Worm (Caenorhabditis elegans) whole organism, late embryonic: ENCODE data around the gene nhr-18.

Source experiments
- ceh-14 ChIP-seq: sonication (generic microtip); optimal IDR thresholded peaks from 2 replicates; lab custom pipeline; 2016; ENCODE audit warnings: missing genotype, missing genetic modification characterization, missing compliant biosample characterization
- ceh-31 ChIP-seq: sonication (generic microtip); optimal IDR thresholded peaks from 2 replicates; lab custom pipeline; 2016; ENCODE audit warnings: missing genetic modification characterization, missing compliant biosample characterization
- ceh-34 ChIP-seq: sonication (generic microtip); optimal IDR thresholded peaks from 2 replicates; lab custom pipeline; 2016; ENCODE audit warnings: mild to moderate bottlenecking, missing genetic modification characterization, missing compliant biosample characterization
- elt-2 ChIP-seq: sonication (generic microtip); optimal IDR thresholded peaks from 2 replicates; lab custom pipeline; 2016; ENCODE audit warnings: missing genetic modification reagents, missing genetic modification characterization, missing compliant biosample characterization
- elt-4 ChIP-seq: sonication (generic microtip); optimal IDR thresholded peaks from 2 replicates; lab custom pipeline; 2016; ENCODE audit warnings: missing genetic modification characterization, missing compliant biosample characterization
- fkh-6 ChIP-seq: sonication (generic microtip); optimal IDR thresholded peaks from 2 replicates; lab custom pipeline; 2016; ENCODE audit warnings: missing genetic modification characterization, missing compliant biosample characterization
- hlh-30 ChIP-seq: sonication (generic microtip); optimal IDR thresholded peaks from 2 replicates; lab custom pipeline; 2017; ENCODE audit warnings: antibody characterized with exemption, missing genetic modification characterization, missing compliant biosample characterization; ENCODE audit not compliant: insufficient read depth
- hlh-6 ChIP-seq: sonication (generic microtip); optimal IDR thresholded peaks from 2 replicates; lab custom pipeline; 2016; ENCODE audit warnings: missing genotype, missing genetic modification characterization, missing compliant biosample characterization
- madf-2 ChIP-seq: sonication (generic microtip); optimal IDR thresholded peaks from 2 replicates; lab custom pipeline; 2017; ENCODE audit warnings: missing genetic modification characterization, missing compliant biosample characterization
- nfya-1 ChIP-seq: sonication (generic microtip); optimal IDR thresholded peaks from 2 replicates; lab custom pipeline; 2017; ENCODE audit warnings: missing genetic modification characterization, mild to moderate bottlenecking, missing compliant biosample characterization, antibody characterized with exemption, moderate library complexity
- pha-2 ChIP-seq: sonication (generic microtip); optimal IDR thresholded peaks from 2 replicates; lab custom pipeline; 2017; ENCODE audit warnings: mild to moderate bottlenecking, missing genetic modification characterization, missing compliant biosample characterization
- pros-1 ChIP-seq: fragments of 150-350 bp; optimal IDR thresholded peaks from 2 replicates; lab custom pipeline; 2014; ENCODE audit warnings: missing biosample characterization, missing genetic modification reagents, missing genetic modification characterization
- ref-2 ChIP-seq: sonication (generic microtip); optimal IDR thresholded peaks from 2 replicates; lab custom pipeline; 2016; ENCODE audit warnings: missing genetic modification characterization, missing compliant biosample characterization
- unc-55 ChIP-seq: sonication (generic microtip); optimal IDR thresholded peaks from 2 replicates; lab custom pipeline; 2017; ENCODE audit warnings: missing biosample characterization, missing genetic modification reagents, missing genetic modification characterization

The nhr-18 gene

ce11 chrV:2274253-2274892 lies 47.4 kb downstream of the nhr-18 start, which contains the start of the genes Y5H2A.4 and abu-4:
TSS of gene Y5H2A.4 (minus strand) at chrV:2274353.
TSS of gene abu-4 (plus strand) at chrV:2274842.
- no peak for TF ChIP-seq elt-4
- no peak for TF ChIP-seq ref-2 (tag; lab: Kevin White, UChicago)
- no peak for TF ChIP-seq madf-2 (tag; lab: Kevin White, UChicago)

ce11 chrV:2277260-2277659 lies 50.3 kb downstream of the nhr-18 start:
- TF ChIP-seq ceh-14 (tag; lab: Kevin White, UChicago) (no peak), fkh-6 (no peak), hlh-6 (tag; lab: Kevin White, UChicago) (no peak), unc-55 (GFP tag; lab: Kevin White, UChicago) (no peak)

- TF ChIP-seq elt-4: no peak
- peak; percentile 44 for TF ChIP-seq hlh-30
- TF ChIP-seq, all 69 proteins: peak for 1
Observed at ce11 chrV:2278052-2278451, 51.0 kb downstream of the nhr-18 start, which contains the start of gene nhr-59. TSS of gene nhr-59 (minus strand) at chrV:2278265.

- no peak for TF ChIP-seq pros-1 (tag; lab: Kevin White, UChicago)
- TF ChIP-seq elt-2 (tag; lab: Kevin White, UChicago): no peak
- peak; percentile 87 for TF ChIP-seq ceh-34
- TF ChIP-seq pha-2: peak; percentile 7
- TF ChIP-seq ceh-31 (tag; lab: Kevin White, UChicago): peak; percentile 12
- peak; percentile 35 for TF ChIP-seq nfya-1 (tag; lab: Kevin White, UChicago)
Observed at ce11 chrV:2278543-2278942, 51.5 kb downstream of the nhr-18 start, which contains the start of gene fbxa-137. TSS of gene fbxa-137 (plus strand) at chrV:2278816.
